Worm (Caenorhabditis elegans) whole organism, L4 larva: ENCODE measurements around the gene spop-1.

Experiments used
- D1046.2 ChIP-seq: fragments of 200-800 bp; sonication (Bioruptor generic); IDR thresholded peaks from 2 replicates; pipeline ENCODE4 v1.3.6; 2022; ENCODE audit warnings: missing genetic modification characterization, missing compliant biosample characterization
- F10B5.3 ChIP-seq: sonication (generic microtip); optimal IDR thresholded peaks from 2 replicates; lab custom pipeline; 2016; ENCODE audit warnings: mild to moderate bottlenecking, missing genetic modification characterization, missing compliant biosample characterization
- F37D6.2 ChIP-seq: sonication (generic microtip); optimal IDR thresholded peaks from 2 replicates; lab custom pipeline; 2016; ENCODE audit warnings: mild to moderate bottlenecking, missing genetic modification characterization, missing compliant biosample characterization
- Y105C5A.15 ChIP-seq: fragments of 200-800 bp; sonication (Bioruptor generic); IDR thresholded peaks from 2 replicates; pipeline ENCODE4 v1.3.6; 2022; ENCODE audit warnings: missing genetic modification characterization, missing compliant biosample characterization
- Y75B8A.6 ChIP-seq: fragments of 200-800 bp; sonication (Bioruptor generic); IDR thresholded peaks from 2 replicates; pipeline ENCODE4 v1.3.6; 2022; ENCODE audit warnings: missing genetic modification reagents, missing genetic modification characterization, missing compliant biosample characterization
- ZK337.2 ChIP-seq: fragments of 200-800 bp; sonication (Bioruptor generic); IDR thresholded peaks from 2 replicates; pipeline ENCODE4 v1.3.6; 2022; ENCODE audit warnings: missing genetic modification reagents, missing genetic modification characterization, missing compliant biosample characterization
- ZK546.5 ChIP-seq, 2 experiments: sonication (generic microtip); optimal IDR thresholded peaks; 2 replicates each; lab custom pipeline; 2017; ENCODE audit warnings: missing biosample characterization in 2 of 2, missing genetic modification characterization in 2 of 2
- aly-2 ChIP-seq: sonication (generic microtip); optimal IDR thresholded peaks from 2 replicates; lab custom pipeline; 2018; ENCODE audit warnings: missing biosample characterization, missing genetic modification characterization
- arid-1 ChIP-seq: fragments of 200-800 bp; sonication (Bioruptor generic); conservative IDR thresholded peaks from 2 replicates; pipeline ENCODE4 v1.3.6; 2022; ENCODE audit warnings: missing genetic modification reagents, missing genetic modification characterization, missing compliant biosample characterization
- ceh-20 ChIP-seq: fragments of 200-800 bp; sonication (Bioruptor generic); IDR thresholded peaks from 2 replicates; pipeline ENCODE4 v1.3.6; 2022; ENCODE audit warnings: missing genetic modification reagents, missing genetic modification characterization, missing compliant biosample characterization
- ceh-44 ChIP-seq: fragments of 200-800 bp; sonication (Bioruptor generic); IDR thresholded peaks from 2 replicates; pipeline ENCODE4 v1.3.6; 2022; ENCODE audit warnings: missing genetic modification reagents, missing genetic modification characterization, missing compliant biosample characterization
- ces-1 ChIP-seq: fragments of 150-350 bp; sonication (generic microtip); optimal IDR thresholded peaks from 4 replicates; lab custom pipeline; 2014; ENCODE audit warnings: missing biosample characterization, missing genetic modification reagents, missing genetic modification characterization
- cey-2 ChIP-seq: sonication (generic microtip); optimal IDR thresholded peaks from 3 replicates; lab custom pipeline; 2017; ENCODE audit warnings: missing genetic modification characterization, mild to moderate bottlenecking, missing compliant biosample characterization, antibody characterized with exemption, borderline replicate concordance; ENCODE audit not compliant: insufficient read depth
- ctbp-1 ChIP-seq: fragments of 200-800 bp; sonication (Bioruptor generic); IDR thresholded peaks from 2 replicates; pipeline ENCODE4 v1.3.6; 2022; ENCODE audit warnings: missing genetic modification reagents, missing genetic modification characterization, missing compliant biosample characterization
- daf-16 ChIP-seq, 3 experiments: sonication (generic microtip); optimal IDR thresholded peaks; 2 replicates each; lab custom pipeline; 2016 to 2017; ENCODE audit warnings: missing genetic modification characterization in 3 of 3, missing genetic modification reagents in 3 of 3, mild to moderate bottlenecking in 2 of 3, missing compliant biosample characterization in 2 of 3, missing biosample characterization in 1 of 3, moderate library complexity in 1 of 3
- daf-19 ChIP-seq: fragments of 200-800 bp; sonication (Bioruptor generic); conservative IDR thresholded peaks from 2 replicates; pipeline ENCODE4 v1.3.6; 2022; ENCODE audit warnings: missing genetic modification characterization, missing compliant biosample characterization
- daf-8 ChIP-seq: fragments of 200-800 bp; sonication (Bioruptor generic); IDR thresholded peaks from 2 replicates; pipeline ENCODE4 v1.3.6; 2022; ENCODE audit warnings: missing genetic modification characterization, missing compliant biosample characterization
- dmd-9 ChIP-seq: fragments of 200-800 bp; sonication (Bioruptor generic); IDR thresholded peaks from 2 replicates; pipeline ENCODE4 v1.3.6; 2022; ENCODE audit warnings: missing genetic modification reagents, missing genetic modification characterization, missing compliant biosample characterization
- dpl-1 ChIP-seq: fragments of 150-350 bp; optimal IDR thresholded peaks from 2 replicates; lab custom pipeline; 2014; ENCODE audit warnings: missing biosample characterization, missing genetic modification reagents, missing genetic modification characterization
- egl-27 ChIP-seq: sonication (generic microtip); optimal IDR thresholded peaks from 3 replicates; lab custom pipeline; 2017; ENCODE audit warnings: missing biosample characterization, missing genetic modification reagents, missing genetic modification characterization
- egl-43 ChIP-seq: fragments of 200-800 bp; sonication (Bioruptor generic); IDR thresholded peaks from 2 replicates; pipeline ENCODE4 v1.3.6; 2022; ENCODE audit warnings: missing genetic modification reagents, missing genetic modification characterization, missing compliant biosample characterization
- fkh-10 ChIP-seq: fragments of 150-350 bp; optimal IDR thresholded peaks from 2 replicates; lab custom pipeline; 2014; ENCODE audit warnings: missing biosample characterization, missing genetic modification reagents, missing genetic modification characterization
- fos-1 ChIP-seq: fragments of 150-350 bp; optimal IDR thresholded peaks from 2 replicates; lab custom pipeline; 2014; ENCODE audit warnings: missing biosample characterization, missing genetic modification characterization
- hlh-11 ChIP-seq: fragments of 200-800 bp; sonication (Bioruptor generic); optimal IDR thresholded peaks from 2 replicates; lab custom pipeline; 2018; ENCODE audit warnings: mild to moderate bottlenecking, missing genetic modification characterization, missing compliant biosample characterization
- lin-29 ChIP-seq: fragments of 200-800 bp; sonication (Bioruptor generic); IDR thresholded peaks from 2 replicates; pipeline ENCODE4 v1.3.6; 2022; ENCODE audit warnings: missing genetic modification reagents, missing genetic modification characterization, missing compliant biosample characterization
- lin-39 ChIP-seq: fragments of 150-350 bp; optimal IDR thresholded peaks from 2 replicates; lab custom pipeline; 2014; ENCODE audit warnings: missing biosample characterization, missing genetic modification reagents, missing genetic modification characterization
- lir-3 ChIP-seq: sonication (generic microtip); optimal IDR thresholded peaks from 2 replicates; lab custom pipeline; 2016; ENCODE audit warnings: mild to moderate bottlenecking, missing genetic modification characterization, missing compliant biosample characterization
- lsy-2 ChIP-seq, 2 experiments: fragments of 150-350 bp in 1 of 2; sonication (generic microtip) in 1 of 2; optimal IDR thresholded peaks; 2 replicates each; lab custom pipeline; 2014 to 2017; ENCODE audit warnings: missing biosample characterization in 2 of 2, missing genetic modification characterization in 2 of 2
- madf-9 ChIP-seq: fragments of 200-800 bp; sonication (Bioruptor generic); conservative IDR thresholded peaks from 2 replicates; pipeline ENCODE4 v1.3.6; 2022; ENCODE audit warnings: missing genetic modification reagents, missing genetic modification characterization, missing compliant biosample characterization
- mdl-1 ChIP-seq, 2 experiments: fragments of 150-350 bp in 1 of 2; sonication (generic microtip) in 1 of 2; optimal IDR thresholded peaks; 2 replicates each; lab custom pipeline; 2014 to 2017; ENCODE audit warnings: missing biosample characterization in 2 of 2, missing genetic modification characterization in 2 of 2
- mep-1 ChIP-seq: fragments of 150-350 bp; sonication (generic microtip); optimal IDR thresholded peaks from 3 replicates; lab custom pipeline; 2014; ENCODE audit warnings: missing biosample characterization, missing genetic modification characterization
- nhr-102 ChIP-seq: sonication (generic microtip); optimal IDR thresholded peaks from 2 replicates; lab custom pipeline; 2016; ENCODE audit warnings: mild to moderate bottlenecking, missing genetic modification characterization, moderate library complexity, missing compliant biosample characterization
- nhr-237 ChIP-seq: sonication (generic microtip); optimal IDR thresholded peaks from 2 replicates; lab custom pipeline; 2017; ENCODE audit warnings: missing biosample characterization, missing genetic modification characterization
- nhr-25 ChIP-seq: sonication (generic microtip); optimal IDR thresholded peaks from 2 replicates; lab custom pipeline; 2017; ENCODE audit warnings: missing genetic modification characterization, mild to moderate bottlenecking, missing compliant biosample characterization, antibody characterized with exemption, moderate library complexity, borderline replicate concordance; ENCODE audit not compliant: insufficient read depth
- nhr-6 ChIP-seq: fragments of 150-350 bp; optimal IDR thresholded peaks from 2 replicates; lab custom pipeline; 2014; ENCODE audit warnings: missing biosample characterization, missing genetic modification characterization
- nhr-77 ChIP-seq: fragments of 150-350 bp; optimal IDR thresholded peaks from 2 replicates; lab custom pipeline; 2014; ENCODE audit warnings: missing biosample characterization, missing genetic modification characterization
- pha-4 ChIP-seq, 2 experiments: fragments of 150-350 bp in 1 of 2; fragments of 200-800 bp in 1 of 2; sonication (Bioruptor generic) in 1 of 2; IDR thresholded peaks in 1 of 2; optimal IDR thresholded peaks in 1 of 2; 2 replicates each; pipeline versions ENCODE4 v1.3.6 to Lab custom; 2014 to 2022; ENCODE audit warnings: missing genetic modification characterization in 2 of 2, missing genetic modification reagents in 2 of 2, missing biosample characterization in 1 of 2, missing compliant biosample characterization in 1 of 2
- php-3 ChIP-seq: fragments of 200-800 bp; sonication (Bioruptor generic); IDR thresholded peaks from 2 replicates; pipeline ENCODE4 v1.3.6; 2022; ENCODE audit warnings: missing genetic modification reagents, missing genetic modification characterization, missing compliant biosample characterization
- saeg-2 ChIP-seq: fragments of 200-800 bp; sonication (Bioruptor generic); IDR thresholded peaks from 2 replicates; pipeline ENCODE4 v1.3.6; 2022; ENCODE audit warnings: missing genetic modification reagents, missing genetic modification characterization, missing compliant biosample characterization
- skn-1 ChIP-seq: fragments of 150-350 bp; optimal IDR thresholded peaks from 2 replicates; lab custom pipeline; 2014; ENCODE audit warnings: missing biosample characterization, missing genetic modification characterization
- snpc-1.2 ChIP-seq: fragments of 200-800 bp; sonication (Bioruptor generic); IDR thresholded peaks from 2 replicates; pipeline ENCODE4 v1.3.6; 2022; ENCODE audit warnings: missing genetic modification reagents, missing genetic modification characterization, missing compliant biosample characterization
- spr-3 ChIP-seq: fragments of 200-800 bp; sonication (Bioruptor generic); optimal IDR thresholded peaks from 2 replicates; lab custom pipeline; 2018; ENCODE audit warnings: mild to moderate bottlenecking, missing genetic modification characterization, missing compliant biosample characterization
- tra-1 ChIP-seq: fragments of 200-800 bp; sonication (Bioruptor generic); IDR thresholded peaks from 2 replicates; pipeline ENCODE4 v1.3.6; 2022; ENCODE audit warnings: missing genetic modification reagents, missing genetic modification characterization, missing compliant biosample characterization
- unc-130 ChIP-seq: sonication (generic microtip); optimal IDR thresholded peaks from 2 replicates; lab custom pipeline; 2016; ENCODE audit warnings: missing genetic modification reagents, missing genetic modification characterization, missing compliant biosample characterization
- vab-7 ChIP-seq: fragments of 200-800 bp; sonication (Bioruptor generic); IDR thresholded peaks from 2 replicates; pipeline ENCODE4 v1.3.6; 2022; ENCODE audit warnings: missing genetic modification reagents, missing genetic modification characterization, missing compliant biosample characterization
- zfp-2 ChIP-seq: sonication (generic microtip); optimal IDR thresholded peaks from 2 replicates; lab custom pipeline; 2016; ENCODE audit warnings: mild to moderate bottlenecking, missing genetic modification characterization, missing compliant biosample characterization
- zip-11 ChIP-seq: fragments of 200-800 bp; sonication (Bioruptor generic); IDR thresholded peaks from 2 replicates; pipeline ENCODE4 v1.3.6; 2022; ENCODE audit warnings: missing genetic modification characterization, missing compliant biosample characterization
- ztf-7 ChIP-seq: fragments of 150-350 bp; optimal IDR thresholded peaks from 2 replicates; lab custom pipeline; 2014; ENCODE audit warnings: missing biosample characterization, missing genetic modification characterization

The spop-1 gene

DNA sequence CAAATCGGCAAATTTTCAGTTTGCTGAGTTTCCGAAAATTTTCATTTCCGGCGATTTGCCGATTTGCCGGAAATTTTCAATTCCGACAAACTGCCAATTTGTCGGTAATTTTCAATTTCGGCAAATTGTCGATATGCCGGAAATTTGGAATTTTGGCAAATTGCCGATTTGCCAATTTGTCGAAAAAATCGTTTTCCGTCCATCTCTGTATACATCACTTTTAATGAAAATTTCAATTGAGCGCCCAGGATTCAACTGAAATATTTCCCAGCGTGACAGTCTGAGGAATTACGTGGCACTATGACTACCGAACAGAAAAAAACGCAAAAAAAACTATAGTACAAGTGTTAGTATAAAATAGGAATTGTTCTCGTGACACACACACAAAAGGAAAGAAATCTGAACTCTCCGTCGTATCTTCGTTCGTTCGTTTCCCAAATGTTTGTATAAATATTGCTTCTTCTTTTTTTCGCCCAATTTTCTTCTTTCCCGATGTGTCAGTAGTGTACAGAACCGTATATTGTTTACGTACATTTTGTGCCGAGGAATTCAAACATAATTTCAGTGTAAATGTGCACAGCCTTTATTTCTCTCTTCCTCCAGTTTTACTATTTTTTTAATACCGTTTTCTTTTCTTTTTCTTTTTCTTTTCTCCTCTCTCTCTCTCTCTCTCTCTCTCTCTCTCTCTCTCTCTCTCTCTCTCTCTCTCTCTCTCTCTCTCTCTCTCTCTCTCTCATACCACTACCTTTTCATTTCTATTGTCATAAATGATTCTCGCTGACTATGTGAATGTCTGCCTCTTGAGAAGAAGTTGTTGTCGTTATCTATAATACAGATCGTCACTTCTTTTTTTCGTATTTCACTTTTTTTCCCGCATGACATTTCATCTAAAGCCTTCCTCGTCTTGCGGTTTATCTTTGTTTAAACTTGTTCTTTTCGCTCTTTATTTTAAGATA is 34.9 kb upstream of the spop-1 start (continued):
- TF ChIP-seq daf-8 (GFP tag; lab: Robert Waterston, UW) (no peak), nhr-25 (tag; lab: Kevin White, UChicago) (no peak), php-3 (GFP tag; lab: Robert Waterston, UW) (no peak), tra-1 (GFP tag; lab: Robert Waterston, UW) (no peak), ZK337.2 (GFP tag; lab: Robert Waterston, UW) (no peak), ctbp-1 (no peak), ceh-20 (GFP tag; lab: Robert Waterston, UW) (no peak), nhr-77 (peak; percentile 14), F10B5.3 (tag; lab: Kevin White, UChicago) (no peak), fkh-10 (no peak), daf-19 (GFP tag; lab: Robert Waterston, UW) (no peak), ceh-44 (GFP tag; lab: Robert Waterston, UW) (no peak), daf-16 (GFP tag; optimal IDR thresholded peaks at IDR 0.05; lab: Kevin White, UChicago) (no peak), daf-16 (tag; optimal IDR thresholded peaks at IDR 0.05; lab: Kevin White, UChicago) (peak; percentile 65), vab-7 (GFP tag; lab: Robert Waterston, UW) (no peak), nhr-6 (tag; lab: Kevin White, UChicago) (peak; percentile 20), dmd-9 (no peak), D1046.2 (GFP tag; lab: Robert Waterston, UW) (no peak), cey-2 (tag; lab: Kevin White, UChicago) (peak; percentile 7), snpc-1.2 (GFP tag; lab: Robert Waterston, UW) (no peak), lin-39 (tag; lab: Kevin White, UChicago) (no peak), lin-29 (GFP tag; lab: Robert Waterston, UW) (no peak), saeg-2 (GFP tag; lab: Robert Waterston, UW) (no peak), egl-27 (tag; lab: Kevin White, UChicago) (no peak), madf-9 (GFP tag; lab: Robert Waterston, UW) (no peak), lsy-2 (tag; optimal IDR thresholded peaks at IDR 0.05; lab: Kevin White, UChicago) (peak in 1 of 2 experiments; percentile 47), lir-3 (tag; lab: Kevin White, UChicago) (no peak), zfp-2 (tag; lab: Kevin White, UChicago) (no peak), mep-1 (tag; lab: Kevin White, UChicago) (peak; percentile 44), fos-1 (tag; lab: Kevin White, UChicago) (no peak), Y75B8A.6 (GFP tag; lab: Robert Waterston, UW) (no peak), spr-3 (GFP tag; lab: Kevin White, UChicago) (no peak), aly-2 (tag; lab: Kevin White, UChicago) (no peak), egl-43 (GFP tag; lab: Robert Waterston, UW) (no peak), unc-130 (no peak), pha-4 (GFP tag; IDR thresholded peaks at IDR 0.05; lab: Robert Waterston, UW) (peak; percentile 72), pha-4 (tag; optimal IDR thresholded peaks at IDR 0.05; lab: Kevin White, UChicago) (no peak), arid-1 (GFP tag; lab: Robert Waterston, UW) (0 out of 2 replicates have a peak, but pooled peaks have one; percentile 8), nhr-102 (tag; lab: Kevin White, UChicago) (no peak), ZK546.5 (tag; optimal IDR thresholded peaks at IDR 0.05; lab: Kevin White, UChicago) (no peak), mdl-1 (tag; optimal IDR thresholded peaks at IDR 0.05; lab: Kevin White, UChicago) (peak in 1 of 2 experiments; percentile 29), skn-1 (no peak), F37D6.2 (tag; lab: Kevin White, UChicago) (no peak), hlh-11 (tag; lab: Kevin White, UChicago) (peak; percentile 73), Y105C5A.15 (GFP tag; lab: Robert Waterston, UW) (no peak), nhr-237 (tag; lab: Kevin White, UChicago) (no peak), zip-11 (GFP tag; lab: Robert Waterston, UW) (no peak), dpl-1 (GFP tag; lab: Kevin White, UChicago) (peak; percentile 25), ces-1 (GFP tag; lab: Kevin White, UChicago) (no peak), ztf-7 (tag; lab: Kevin White, UChicago) (no peak)
